Worm (Caenorhabditis elegans) whole organism, late embryonic: Measurements from ENCODE around the gene pals-26.

Experiments
- T23F11.4 ChIP-seq: fragments of 200-800 bp; sonication (Bioruptor generic); optimal IDR thresholded peaks from 2 replicates; lab custom pipeline; 2018; ENCODE audit warnings: mild to moderate bottlenecking, missing genetic modification characterization, missing compliant biosample characterization
- fkh-10 ChIP-seq: fragments of 150-350 bp; optimal IDR thresholded peaks from 2 replicates; lab custom pipeline; 2014; ENCODE audit warnings: missing biosample characterization, missing genetic modification reagents, missing genetic modification characterization
- pax-1 ChIP-seq: fragments of 150-350 bp; optimal IDR thresholded peaks from 2 replicates; lab custom pipeline; 2014; ENCODE audit warnings: missing biosample characterization, missing genetic modification characterization

DNA sequence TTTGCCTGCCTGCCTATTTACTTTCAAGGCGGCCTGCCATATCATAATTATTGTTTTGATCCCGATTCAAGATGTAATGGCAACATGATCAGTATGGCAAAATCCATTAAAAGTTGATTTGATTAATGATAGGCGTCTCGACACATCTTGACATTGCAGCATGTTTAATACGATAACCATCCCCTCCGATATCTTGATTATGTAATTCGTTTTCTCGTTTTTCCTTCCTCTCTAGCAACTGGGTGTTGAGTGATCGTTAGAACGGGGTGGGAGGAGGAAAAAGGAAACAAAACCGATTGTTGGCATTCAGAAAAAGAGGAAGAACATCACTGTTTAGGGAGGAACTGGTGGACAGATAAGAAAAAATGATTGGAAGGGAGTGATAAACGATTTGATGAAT, 17.0 kb downstream of the pals-26 start:
- no peak for TF ChIP-seq fkh-10
- TF ChIP-seq pax-1 (tag; lab: Kevin White, UChicago): no peak
- TF ChIP-seq T23F11.4: no peak
